Fruit fly (Drosophila melanogaster) whole organism, pupa: ENCODE data around the gene rpk.
A peak's percentile ranks its signal among the peaks of the same experiment; 100 is the strongest.

Experiments used
- CG10348 ChIP-seq: fragments of 200-800 bp; sonication (Bioruptor generic); IDR thresholded peaks from 2 replicates; pipeline ENCODE4 v1.3.6; 2022; ENCODE audit warnings: missing biosample characterization, missing genetic modification characterization
- CG12605 ChIP-seq: fragments of 200-800 bp; sonication (Bioruptor generic); IDR thresholded peaks from 2 replicates; pipeline ENCODE4 v1.3.6; 2022; ENCODE audit warnings: missing biosample characterization, missing genetic modification characterization
- CG13204 ChIP-seq: fragments of 200-800 bp; sonication (Bioruptor generic); optimal IDR thresholded peaks from 2 replicates; lab custom pipeline; 2018; ENCODE audit warnings: missing biosample characterization, mild to moderate bottlenecking, missing genetic modification characterization, moderate library complexity
- CG14655 ChIP-seq: fragments of 200-800 bp; sonication (Bioruptor generic); optimal IDR thresholded peaks from 3 replicates; lab custom pipeline; 2017; ENCODE audit warnings: mild to moderate bottlenecking, missing biosample characterization, missing genetic modification reagents, missing genetic modification characterization
- CG15710 ChIP-seq: fragments of 200-800 bp; sonication (Bioruptor generic); optimal IDR thresholded peaks from 2 replicates; lab custom pipeline; 2018; ENCODE audit warnings: missing biosample characterization, mild to moderate bottlenecking, missing genetic modification characterization, moderate library complexity
- CG17806 ChIP-seq: fragments of 200-800 bp; sonication (Bioruptor generic); optimal IDR thresholded peaks from 2 replicates; lab custom pipeline; 2018; ENCODE audit warnings: missing biosample characterization, mild to moderate bottlenecking, missing genetic modification characterization, moderate library complexity
- CG32121 ChIP-seq: fragments of 200-800 bp; sonication (Bioruptor generic); IDR thresholded peaks from 2 replicates; pipeline ENCODE4 v1.3.6; 2022; ENCODE audit warnings: missing biosample characterization, missing genetic modification characterization
- CG34367 ChIP-seq: fragments of 200-800 bp; sonication (Bioruptor generic); optimal IDR thresholded peaks from 2 replicates; lab custom pipeline; 2018; ENCODE audit warnings: missing biosample characterization, mild to moderate bottlenecking, missing genetic modification characterization
- CG4496 ChIP-seq: fragments of 200-800 bp; sonication (Bioruptor generic); IDR thresholded peaks from 3 replicates; pipeline ENCODE4 v1.3.6; 2022; ENCODE audit warnings: missing biosample characterization, missing genetic modification characterization
- CG8159 ChIP-seq: fragments of 200-800 bp; sonication (Bioruptor generic); optimal IDR thresholded peaks from 3 replicates; lab custom pipeline; 2018; ENCODE audit warnings: missing biosample characterization, mild to moderate bottlenecking, missing genetic modification characterization, moderate library complexity
- CG8301 ChIP-seq: fragments of 200-800 bp; sonication (Bioruptor generic); optimal IDR thresholded peaks from 2 replicates; lab custom pipeline; 2018; ENCODE audit warnings: missing biosample characterization, mild to moderate bottlenecking, missing genetic modification characterization
- CG9948 ChIP-seq: fragments of 200-800 bp; sonication (Bioruptor generic); optimal IDR thresholded peaks from 2 replicates; lab custom pipeline; 2018; ENCODE audit warnings: missing biosample characterization, mild to moderate bottlenecking, missing genetic modification characterization, moderate library complexity
- D1 ChIP-seq: fragments of 200-800 bp; sonication (Bioruptor generic); optimal IDR thresholded peaks from 2 replicates; lab custom pipeline; 2018; ENCODE audit warnings: missing biosample characterization, mild to moderate bottlenecking, missing genetic modification characterization, moderate library complexity
- EcR ChIP-seq: fragments of 200-800 bp; sonication (Bioruptor generic); optimal IDR thresholded peaks from 3 replicates; lab custom pipeline; 2019; ENCODE audit warnings: missing biosample characterization, missing genetic modification characterization, mild to moderate bottlenecking, moderate library complexity, missing genetic modification reagents
- Ets98B ChIP-seq: fragments of 200-800 bp; sonication (Bioruptor generic); IDR thresholded peaks from 2 replicates; pipeline ENCODE4 v1.3.6; 2022; ENCODE audit warnings: missing biosample characterization, missing genetic modification characterization
- Pif1A ChIP-seq: fragments of 200-800 bp; sonication (Bioruptor generic); optimal IDR thresholded peaks from 3 replicates; lab custom pipeline; 2016; ENCODE audit warnings: missing biosample characterization, missing genetic modification characterization
- Pif1B ChIP-seq: fragments of 200-800 bp; sonication (Bioruptor generic); optimal IDR thresholded peaks from 3 replicates; lab custom pipeline; 2016; ENCODE audit warnings: missing biosample characterization, missing genetic modification characterization
- Snoo ChIP-seq: fragments of 200-800 bp; sonication (Bioruptor generic); optimal IDR thresholded peaks from 3 replicates; lab custom pipeline; 2017; ENCODE audit warnings: missing biosample characterization, mild to moderate bottlenecking, missing genetic modification characterization, inconsistent platforms
- fd96Ca ChIP-seq: fragments of 200-800 bp; sonication (Bioruptor generic); IDR thresholded peaks from 3 replicates; pipeline ENCODE4 v1.3.6; 2022; ENCODE audit warnings: missing biosample characterization, missing genetic modification characterization
- gl ChIP-seq: fragments of 200-800 bp; sonication (Bioruptor generic); optimal IDR thresholded peaks from 2 replicates; lab custom pipeline; 2018; ENCODE audit warnings: missing biosample characterization, mild to moderate bottlenecking, missing genetic modification characterization
- rn ChIP-seq: fragments of 200-800 bp; sonication (Bioruptor generic); IDR thresholded peaks from 2 replicates; pipeline ENCODE4 v1.3.6; 2022; ENCODE audit warnings: missing biosample characterization, missing genetic modification characterization

The rpk gene

DNA sequence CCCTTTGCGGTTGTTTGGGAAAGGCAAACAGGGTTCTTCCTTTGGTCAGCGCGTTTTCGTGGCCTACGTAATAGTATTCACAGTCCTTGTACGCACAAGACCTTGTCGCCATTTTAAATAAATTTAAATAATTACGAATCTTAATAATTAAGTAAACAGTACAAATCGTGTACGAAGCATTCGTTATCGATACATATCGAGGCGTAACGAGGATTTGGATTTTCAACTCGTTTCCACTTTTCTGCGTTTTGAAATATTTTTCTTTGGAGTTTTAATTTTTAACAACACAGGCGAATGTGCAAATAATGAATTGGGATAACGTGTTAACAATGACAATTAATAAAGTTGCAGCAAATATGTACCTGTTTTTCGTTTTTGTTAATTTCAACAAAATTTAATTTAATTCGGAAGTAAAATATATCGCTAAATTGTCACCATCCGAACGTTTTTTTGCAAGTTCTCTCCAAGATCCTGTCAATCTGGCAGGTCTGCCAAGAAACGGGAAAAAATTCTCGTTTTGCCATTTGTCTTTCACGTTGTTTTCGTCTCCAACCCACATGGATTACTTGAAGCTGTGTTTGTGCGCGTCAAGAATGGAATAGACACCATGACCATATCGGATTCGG, at the start of gene rpk, which contains the start of gene Dlip2:
Gene rpk, plus strand, starts transcription at position 525 of the 626 bp plus-strand sequence.
Gene Dlip2, minus strand, starts transcription at position 199 of the 626 bp plus-strand sequence.
- no peak for TF ChIP-seq Snoo (tag; lab: Kevin White, UChicago)
- peak; percentile 1 for TF ChIP-seq CG8159
- TF ChIP-seq CG17806 (tag; lab: Kevin White, UChicago): no peak

DNA sequence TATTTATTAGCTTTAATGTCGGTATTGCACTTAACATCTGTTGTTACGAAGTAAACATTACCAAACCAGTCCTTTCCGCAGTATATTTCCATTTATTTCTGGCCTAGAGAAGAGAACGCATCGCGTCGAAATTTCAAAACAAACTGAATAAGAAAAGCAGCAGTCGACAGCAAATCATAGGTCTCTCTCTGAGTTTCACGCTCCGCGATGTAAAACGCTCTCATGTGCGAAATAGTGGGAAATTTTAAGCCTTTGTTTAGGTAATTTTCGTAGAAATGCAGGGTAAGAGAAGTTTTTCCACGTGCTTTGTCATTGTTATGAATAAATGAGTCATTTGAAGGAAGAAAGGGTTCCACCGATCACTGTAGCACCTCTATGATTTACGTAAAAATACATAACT, 46.2 kb upstream of the rpk start:
- TF ChIP-seq Ets98B (GFP tag; lab: Robert Waterston, UW) (no peak), EcR (GFP tag; lab: Kevin White, UChicago) (no peak), CG13204 (GFP tag; lab: Kevin White, UChicago) (no peak), D1 (no peak), Snoo (tag; lab: Kevin White, UChicago) (no peak), CG9948 (tag; lab: Kevin White, UChicago) (no peak), CG8301 (tag; lab: Kevin White, UChicago) (no peak), gl (no peak), CG8159 (no peak), CG14655 (GFP tag; lab: Kevin White, UChicago) (no peak), fd96Ca (no peak), rn (GFP tag; lab: Robert Waterston, UW) (no peak), CG34367 (tag; lab: Kevin White, UChicago) (no peak), CG12605 (GFP tag; lab: Robert Waterston, UW) (no peak), Pif1B (GFP tag; lab: Kevin White, UChicago) (no peak), CG4496 (GFP tag; lab: Robert Waterston, UW) (no peak), CG10348 (GFP tag; lab: Robert Waterston, UW) (no peak)

DNA sequence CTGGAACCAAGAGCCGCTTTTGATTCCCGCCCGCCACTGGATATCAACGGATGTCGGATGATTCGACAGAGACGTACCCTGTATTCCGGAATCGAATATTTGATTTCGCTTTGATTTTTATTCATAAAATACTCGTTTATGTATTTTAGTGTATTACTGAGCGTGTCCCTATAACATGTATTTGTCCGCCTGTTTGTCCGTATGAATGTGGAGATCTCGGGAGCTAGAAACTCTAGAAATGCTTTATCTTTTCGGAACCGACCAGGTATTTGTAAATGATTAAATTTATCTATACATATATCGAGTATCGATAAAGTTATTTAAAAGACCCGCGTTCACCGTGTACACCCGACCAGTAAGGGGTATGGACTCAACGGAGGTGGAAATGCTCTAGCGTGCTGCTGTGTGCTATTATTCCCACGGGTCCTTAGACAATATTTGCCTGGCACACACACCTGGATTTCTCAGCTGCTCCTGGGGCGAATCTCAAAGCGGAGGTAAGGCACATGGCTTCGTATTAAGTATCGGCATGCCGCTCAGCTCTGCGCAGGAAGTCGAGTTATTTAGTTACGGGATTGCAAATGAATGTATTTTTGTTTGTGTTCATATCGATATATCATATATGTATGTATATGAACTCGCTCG, 43.8 kb upstream of the rpk start:
- TF ChIP-seq CG13204 (GFP tag; lab: Kevin White, UChicago) (no peak), gl (no peak), CG32121 (no peak), Ets98B (GFP tag; lab: Robert Waterston, UW) (no peak), fd96Ca (no peak), rn (GFP tag; lab: Robert Waterston, UW) (no peak), Snoo (tag; lab: Kevin White, UChicago) (no peak), CG12605 (GFP tag; lab: Robert Waterston, UW) (no peak), CG10348 (GFP tag; lab: Robert Waterston, UW) (no peak), D1 (no peak), CG14655 (GFP tag; lab: Kevin White, UChicago) (no peak), CG8301 (tag; lab: Kevin White, UChicago) (no peak), CG8159 (no peak), Pif1A (GFP tag; lab: Kevin White, UChicago) (no peak), EcR (GFP tag; lab: Kevin White, UChicago) (no peak), CG34367 (tag; lab: Kevin White, UChicago) (no peak), CG17806 (tag; lab: Kevin White, UChicago) (no peak)

DNA sequence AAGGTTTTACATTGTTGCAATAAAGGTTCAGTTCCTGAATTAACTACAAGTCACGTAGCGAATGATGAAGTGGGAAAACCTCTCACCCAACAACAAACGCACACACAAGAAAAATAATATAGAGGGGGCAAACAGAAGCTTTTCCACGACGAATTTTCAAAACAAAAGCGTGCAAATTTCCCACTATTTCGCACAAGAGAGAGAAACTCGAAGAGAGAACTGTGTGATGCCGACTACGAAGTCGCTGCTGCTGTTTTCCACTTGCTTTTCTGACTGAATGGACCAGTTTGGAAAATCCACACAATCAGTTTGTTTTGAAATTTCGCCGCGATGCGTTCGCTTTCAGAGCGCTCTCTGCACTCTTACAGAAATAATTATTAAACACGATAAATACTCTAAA, 33.2 kb upstream of the rpk start, which contains the start of gene 5-HT2A:
Gene 5-HT2A, plus strand, starts transcription at position 301 of the 400 bp plus-strand sequence.
- TF ChIP-seq CG10348 (GFP tag; lab: Robert Waterston, UW) (no peak), CG8301 (tag; lab: Kevin White, UChicago) (no peak), rn (GFP tag; lab: Robert Waterston, UW) (no peak), CG32121 (no peak), CG17806 (tag; lab: Kevin White, UChicago) (no peak), EcR (GFP tag; lab: Kevin White, UChicago) (no peak), CG34367 (tag; lab: Kevin White, UChicago) (no peak), CG14655 (GFP tag; lab: Kevin White, UChicago) (no peak), Pif1A (GFP tag; lab: Kevin White, UChicago) (no peak), Pif1B (GFP tag; lab: Kevin White, UChicago) (no peak), CG9948 (tag; lab: Kevin White, UChicago) (no peak), fd96Ca (no peak), CG13204 (GFP tag; lab: Kevin White, UChicago) (no peak), Snoo (tag; lab: Kevin White, UChicago) (no peak), gl (no peak), CG12605 (GFP tag; lab: Robert Waterston, UW) (no peak)

DNA sequence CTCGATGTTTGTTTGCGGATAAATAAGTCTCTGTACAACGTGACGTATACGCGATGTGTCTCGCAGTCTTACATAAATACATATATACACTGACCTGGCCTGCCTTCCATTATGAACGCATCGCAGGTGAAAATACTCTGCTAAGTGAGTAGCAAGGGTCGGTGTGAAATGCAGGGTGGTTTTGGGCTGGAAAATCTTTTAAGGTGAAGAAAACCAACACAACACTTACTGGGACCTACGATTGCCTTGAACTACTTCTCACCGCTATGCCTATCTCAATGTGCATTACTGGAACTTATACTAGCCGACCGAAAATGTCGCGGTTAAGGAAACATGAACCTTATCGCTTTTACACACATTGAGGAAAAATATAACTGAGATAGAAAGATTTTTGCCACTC, 29.7 kb upstream of the rpk start:
- no peak for TF ChIP-seq CG34367 (tag; lab: Kevin White, UChicago)
- no peak for TF ChIP-seq CG9948 (tag; lab: Kevin White, UChicago)
- no peak for TF ChIP-seq Ets98B (GFP tag; lab: Robert Waterston, UW)
- TF ChIP-seq CG15710: no peak
- no peak for TF ChIP-seq CG4496 (GFP tag; lab: Robert Waterston, UW)
- no peak for TF ChIP-seq Pif1B (GFP tag; lab: Kevin White, UChicago)
- TF ChIP-seq CG8159: no peak
- no peak for TF ChIP-seq gl
- TF ChIP-seq D1: no peak
- no peak for TF ChIP-seq CG32121
- no peak for TF ChIP-seq rn (GFP tag; lab: Robert Waterston, UW)
- TF ChIP-seq CG17806 (tag; lab: Kevin White, UChicago): no peak
- TF ChIP-seq CG12605 (GFP tag; lab: Robert Waterston, UW): no peak
- no peak for TF ChIP-seq CG13204 (GFP tag; lab: Kevin White, UChicago)
- TF ChIP-seq CG14655 (GFP tag; lab: Kevin White, UChicago): no peak
- no peak for TF ChIP-seq fd96Ca
